Fruit fly (Drosophila melanogaster) whole organism, embryonic: Measurements from ENCODE around the gene CG6689.

ENCODE experiments used
- Adf1 ChIP-seq: fragments of 200-800 bp; sonication (Bioruptor generic); IDR thresholded peaks from 2 replicates; pipeline ENCODE4 v1.3.6; 2022; ENCODE audit warnings: missing biosample characterization, missing genetic modification characterization
- Atf3 ChIP-seq: fragments of 200-800 bp; sonication (Bioruptor generic); optimal IDR thresholded peaks from 3 replicates; lab custom pipeline; 2016; ENCODE audit warnings: missing biosample characterization, missing genetic modification characterization
- CG10274 ChIP-seq: fragments of 200-800 bp; sonication (Bioruptor generic); optimal IDR thresholded peaks from 3 replicates; lab custom pipeline; 2017; ENCODE audit warnings: missing biosample characterization, mild to moderate bottlenecking, missing genetic modification characterization
- CG10321 ChIP-seq: fragments of 200-800 bp; sonication (Bioruptor generic); IDR thresholded peaks from 2 replicates; pipeline ENCODE4 v1.3.6; 2022; ENCODE audit warnings: missing biosample characterization, missing genetic modification characterization
- CG11093 ChIP-seq: fragments of 200-800 bp; sonication (Bioruptor generic); IDR thresholded peaks from 3 replicates; pipeline ENCODE4 v1.3.6; 2022; ENCODE audit warnings: missing biosample characterization, missing genetic modification characterization
- CG13287 ChIP-seq: fragments of 200-800 bp; sonication (Bioruptor generic); IDR thresholded peaks from 2 replicates; pipeline ENCODE4 v1.3.6; 2022; ENCODE audit warnings: missing biosample characterization, missing genetic modification characterization; ENCODE audit not compliant: partially characterized antibody
- CG15011 ChIP-seq: fragments of 200-800 bp; sonication (Bioruptor generic); optimal IDR thresholded peaks from 3 replicates; lab custom pipeline; 2018; ENCODE audit warnings: missing biosample characterization, mild to moderate bottlenecking, missing genetic modification characterization
- CG17829 ChIP-seq: fragments of 200-800 bp; optimal IDR thresholded peaks from 2 replicates; lab custom pipeline; 2019; ENCODE audit warnings: missing biosample characterization, mild to moderate bottlenecking, missing genetic modification characterization, moderate library complexity
- CG2199 ChIP-seq: fragments of 200-800 bp; sonication (Bioruptor generic); IDR thresholded peaks from 3 replicates; pipeline ENCODE4 v1.3.6; 2022; ENCODE audit warnings: missing biosample characterization, missing genetic modification characterization
- CG2678 ChIP-seq: fragments of 200-800 bp; sonication (Bioruptor generic); optimal IDR thresholded peaks from 3 replicates; lab custom pipeline; 2019; ENCODE audit warnings: missing biosample characterization, mild to moderate bottlenecking, missing genetic modification characterization, moderate library complexity
- CG30020 ChIP-seq: fragments of 200-800 bp; optimal IDR thresholded peaks from 2 replicates; lab custom pipeline; 2019; ENCODE audit warnings: missing biosample characterization, mild to moderate bottlenecking, missing genetic modification characterization, moderate library complexity
- CG34422 ChIP-seq: fragments of 200-800 bp; sonication (Bioruptor generic); IDR thresholded peaks from 3 replicates; pipeline ENCODE4 v1.3.6; 2022; ENCODE audit warnings: missing biosample characterization, missing genetic modification characterization
- CG3995 ChIP-seq: fragments of 200-800 bp; sonication (Bioruptor generic); optimal IDR thresholded peaks from 3 replicates; lab custom pipeline; 2016; ENCODE audit warnings: missing biosample characterization, missing genetic modification characterization
- CG4282 ChIP-seq: fragments of 200-800 bp; sonication (Bioruptor generic); optimal IDR thresholded peaks from 2 replicates; lab custom pipeline; 2016; ENCODE audit warnings: missing biosample characterization, missing genetic modification characterization
- CG5953 ChIP-seq: fragments of 200-800 bp; sonication (Bioruptor generic); IDR thresholded peaks from 2 replicates; pipeline ENCODE4 v1.3.6; 2022; ENCODE audit warnings: missing biosample characterization, missing genetic modification characterization
- CG6765 ChIP-seq: fragments of 200-800 bp; sonication (Bioruptor generic); optimal IDR thresholded peaks from 3 replicates; lab custom pipeline; 2017; ENCODE audit warnings: missing biosample characterization, mild to moderate bottlenecking, missing genetic modification characterization
- CG7745 ChIP-seq: fragments of 200-800 bp; sonication (Bioruptor generic); optimal IDR thresholded peaks from 2 replicates; lab custom pipeline; 2018; ENCODE audit warnings: missing biosample characterization, mild to moderate bottlenecking, missing genetic modification characterization, moderate library complexity
- CG7963 ChIP-seq: fragments of 200-800 bp; sonication (Bioruptor generic); IDR thresholded peaks from 3 replicates; pipeline ENCODE4 v1.3.6; 2022; ENCODE audit warnings: missing biosample characterization, missing genetic modification characterization; ENCODE audit not compliant: partially characterized antibody
- CG8089 ChIP-seq: fragments of 200-800 bp; sonication (Bioruptor generic); optimal IDR thresholded peaks from 3 replicates; lab custom pipeline; 2016; ENCODE audit warnings: missing biosample characterization, missing genetic modification characterization
- CG8359 ChIP-seq: fragments of 200-800 bp; sonication (Bioruptor generic); optimal IDR thresholded peaks from 2 replicates; lab custom pipeline; 2017; ENCODE audit warnings: missing biosample characterization, mild to moderate bottlenecking, missing genetic modification characterization, borderline replicate concordance
- Dfd ChIP-seq, 2 experiments: fragments of >200 bp; optimal IDR thresholded peaks; 2 replicates each; lab custom pipeline; 2017; ENCODE audit warnings: missing biosample characterization in 2 of 2, missing genetic modification characterization in 2 of 2
- Dip2 ChIP-seq: fragments of 200-800 bp; sonication (Bioruptor generic); IDR thresholded peaks from 2 replicates; pipeline ENCODE4 v1.3.6; 2022; ENCODE audit warnings: missing biosample characterization, missing genetic modification characterization
- Doc3 ChIP-seq: fragments of 200-800 bp; sonication (Bioruptor generic); IDR thresholded peaks from 3 replicates; pipeline ENCODE4 v1.3.6; 2022; ENCODE audit warnings: missing biosample characterization, missing genetic modification characterization; ENCODE audit not compliant: partially characterized antibody
- Hr78 ChIP-seq, 2 experiments: fragments of 200-800 bp in 1 of 2; fragments of >200 bp in 1 of 2; sonication (Bioruptor generic) in 1 of 2; optimal IDR thresholded peaks; 2 replicates each; lab custom pipeline; 2017 to 2019; ENCODE audit warnings: missing biosample characterization in 2 of 2, missing genetic modification characterization in 2 of 2, mild to moderate bottlenecking in 1 of 2, moderate library complexity in 1 of 2
- Opbp ChIP-seq: fragments of 200-800 bp; sonication (Bioruptor generic); IDR thresholded peaks from 3 replicates; pipeline ENCODE4 v1.3.6; 2022; ENCODE audit warnings: missing biosample characterization, missing genetic modification characterization; ENCODE audit not compliant: partially characterized antibody
- Sox100B ChIP-seq: fragments of 200-800 bp; sonication (Bioruptor generic); optimal IDR thresholded peaks from 3 replicates; lab custom pipeline; 2018; ENCODE audit warnings: missing biosample characterization, mild to moderate bottlenecking, missing genetic modification characterization
- ara ChIP-seq: fragments of 200-800 bp; sonication (Bioruptor generic); IDR thresholded peaks from 2 replicates; pipeline ENCODE4 v1.3.6; 2022; ENCODE audit warnings: missing biosample characterization, missing genetic modification characterization
- chif ChIP-seq, 2 experiments: fragments of 200-800 bp; sonication (Bioruptor generic); optimal IDR thresholded peaks; 3 replicates each; lab custom pipeline; 2016; ENCODE audit warnings: missing biosample characterization in 2 of 2, missing genetic modification characterization in 2 of 2
- crol ChIP-seq: fragments of 200-800 bp; sonication (Bioruptor generic); IDR thresholded peaks from 2 replicates; pipeline ENCODE4 v1.3.6; 2022; ENCODE audit warnings: missing biosample characterization, missing genetic modification characterization
- dan ChIP-seq: fragments of 200-800 bp; sonication (Bioruptor generic); IDR thresholded peaks from 2 replicates; pipeline ENCODE4 v1.3.6; 2022; ENCODE audit warnings: missing biosample characterization, missing genetic modification characterization
- dmrt99B ChIP-seq: fragments of 200-800 bp; sonication (Bioruptor generic); optimal IDR thresholded peaks from 2 replicates; lab custom pipeline; 2018; ENCODE audit warnings: missing biosample characterization, mild to moderate bottlenecking, missing genetic modification characterization, moderate library complexity
- dpn ChIP-seq, 2 experiments: fragments of 200-800 bp; sonication (Bioruptor generic); optimal IDR thresholded peaks; 3 replicates each; lab custom pipeline; 2016; ENCODE audit warnings: missing biosample characterization in 2 of 2, missing genetic modification characterization in 2 of 2
- exex ChIP-seq: fragments of 200-800 bp; sonication (Bioruptor generic); optimal IDR thresholded peaks from 4 replicates; lab custom pipeline; 2018; ENCODE audit warnings: missing biosample characterization, mild to moderate bottlenecking, missing genetic modification characterization, moderate library complexity
- eyg ChIP-seq: fragments of 200-800 bp; sonication (Bioruptor generic); optimal IDR thresholded peaks from 3 replicates; lab custom pipeline; 2016; ENCODE audit warnings: missing biosample characterization, missing genetic modification characterization
- fd96Cb ChIP-seq: fragments of 200-800 bp; sonication (Bioruptor generic); optimal IDR thresholded peaks from 2 replicates; lab custom pipeline; 2018; ENCODE audit warnings: missing biosample characterization, mild to moderate bottlenecking, missing genetic modification characterization, moderate library complexity
- grn ChIP-seq: fragments of 200-800 bp; sonication (Bioruptor generic); optimal IDR thresholded peaks from 3 replicates; lab custom pipeline; 2017; ENCODE audit warnings: missing biosample characterization, missing genetic modification characterization
- hb ChIP-seq: fragments of 200-800 bp; sonication (Bioruptor generic); IDR thresholded peaks from 3 replicates; pipeline ENCODE4 v1.3.6; 2022; ENCODE audit warnings: missing biosample characterization, missing genetic modification characterization; ENCODE audit not compliant: partially characterized antibody
- knrl ChIP-seq: fragments of 200-800 bp; sonication (Bioruptor generic); IDR thresholded peaks from 3 replicates; pipeline ENCODE4 v1.3.6; 2022; ENCODE audit warnings: missing biosample characterization, missing genetic modification characterization; ENCODE audit not compliant: partially characterized antibody
- lilli ChIP-seq: fragments of 200-800 bp; sonication (Bioruptor generic); optimal IDR thresholded peaks from 3 replicates; lab custom pipeline; 2016; ENCODE audit warnings: missing biosample characterization, missing genetic modification characterization
- nmo ChIP-seq: fragments of 200-800 bp; sonication (Bioruptor generic); optimal IDR thresholded peaks from 2 replicates; lab custom pipeline; 2018; ENCODE audit warnings: missing biosample characterization, mild to moderate bottlenecking, missing genetic modification characterization, moderate library complexity
- pita ChIP-seq: fragments of 200-800 bp; sonication (Bioruptor generic); optimal IDR thresholded peaks from 2 replicates; lab custom pipeline; 2017; ENCODE audit warnings: missing biosample characterization, mild to moderate bottlenecking, missing genetic modification characterization
- pnt ChIP-seq: fragments of 200-800 bp; sonication (Bioruptor generic); optimal IDR thresholded peaks from 3 replicates; lab custom pipeline; 2016; ENCODE audit warnings: missing biosample characterization, missing genetic modification characterization
- row ChIP-seq: fragments of 200-800 bp; sonication (Bioruptor generic); IDR thresholded peaks from 3 replicates; pipeline ENCODE4 v1.3.6; 2022; ENCODE audit warnings: missing biosample characterization, missing genetic modification characterization
- scrt ChIP-seq: fragments of 200-800 bp; sonication (Bioruptor generic); optimal IDR thresholded peaks from 2 replicates; lab custom pipeline; 2018; ENCODE audit warnings: missing biosample characterization, mild to moderate bottlenecking, missing genetic modification characterization, moderate library complexity
- slbo ChIP-seq: fragments of 200-800 bp; sonication (Bioruptor generic); IDR thresholded peaks from 2 replicates; pipeline ENCODE4 v1.3.6; 2022; ENCODE audit warnings: missing biosample characterization, missing genetic modification characterization
- slou ChIP-seq: fragments of 200-800 bp; sonication (Bioruptor generic); optimal IDR thresholded peaks from 3 replicates; lab custom pipeline; 2016; ENCODE audit warnings: missing biosample characterization, missing genetic modification characterization
- wdn ChIP-seq: fragments of 200-800 bp; sonication (Bioruptor generic); IDR thresholded peaks from 2 replicates; pipeline ENCODE4 v1.3.6; 2022; ENCODE audit warnings: missing biosample characterization, missing genetic modification characterization
- zfh2 ChIP-seq: fragments of 200-800 bp; sonication (Bioruptor generic); optimal IDR thresholded peaks from 2 replicates; lab custom pipeline; 2016; ENCODE audit warnings: missing biosample characterization, missing genetic modification characterization

The CG6689 gene

DNA sequence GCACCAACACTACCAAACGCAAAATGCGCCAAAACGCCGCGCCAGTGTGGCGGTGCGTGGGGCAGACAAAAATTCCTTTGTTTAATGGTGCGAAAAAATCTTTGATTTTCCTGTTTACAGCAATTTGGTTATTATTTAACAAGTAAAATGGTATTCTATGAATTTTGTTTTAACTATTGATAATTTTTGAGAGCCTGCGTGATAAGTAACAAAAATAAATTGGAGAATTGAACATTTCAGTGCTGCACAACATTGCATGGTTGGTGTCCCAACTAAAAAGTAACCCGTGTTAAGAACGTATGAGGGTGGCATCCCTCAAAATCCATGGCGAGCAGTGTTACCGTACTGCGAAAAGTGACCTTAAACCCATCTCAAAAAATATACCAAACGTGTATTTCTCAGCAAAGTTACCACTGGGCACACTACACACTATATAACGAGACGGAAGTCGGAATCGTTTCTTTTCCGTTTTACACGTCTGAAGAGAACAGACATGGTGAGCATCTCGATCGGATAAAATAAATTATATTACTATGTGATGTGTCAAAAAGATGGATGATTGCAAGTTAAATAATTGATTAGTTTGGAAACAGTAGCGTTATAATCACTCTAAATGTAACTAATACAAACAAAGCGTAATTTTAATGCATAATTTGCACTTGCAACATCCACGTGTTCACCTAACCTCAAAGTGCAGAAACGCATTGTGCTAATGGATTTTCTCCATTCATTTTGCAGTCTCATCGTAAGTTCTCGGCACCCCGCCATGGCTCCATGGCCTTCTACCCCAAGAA is 1.8 kb upstream of the CG6689 start, which contains the start of the genes CG6693 and RpL3 (continued):
- TF ChIP-seq CG7745 (tag; lab: Kevin White, UChicago): peak; percentile 39
- TF ChIP-seq nmo (GFP tag; lab: Kevin White, UChicago): peak; percentile 70
- peak; percentile 31 for TF ChIP-seq pnt (GFP tag; lab: Kevin White, UChicago)
- peak; percentile 93 for TF ChIP-seq CG6765 (GFP tag; lab: Kevin White, UChicago)
- TF ChIP-seq dpn (GFP tag; optimal IDR thresholded peaks at IDR 0.05; lab: Kevin White, UChicago): peak; percentile 32 to 63
- TF ChIP-seq exex (tag; lab: Kevin White, UChicago): peak; percentile 75
- peak; percentile 56 for TF ChIP-seq slou (GFP tag; lab: Kevin White, UChicago)
- peak; percentile 51 for TF ChIP-seq fd96Cb
- peak; percentile 28; the same call in 1 of the 2 replicates for TF ChIP-seq ara
- TF ChIP-seq dan (GFP tag; lab: Robert Waterston, UW): no peak
- peak; percentile 71 for TF ChIP-seq CG17829 (tag; lab: Kevin White, UChicago)
- TF ChIP-seq grn (GFP tag; lab: Kevin White, UChicago): peak; percentile 65
- TF ChIP-seq Opbp (GFP tag; lab: Robert Waterston, UW): 0 out of 3 replicates have a peak, but pooled peaks have one; percentile 33
- TF ChIP-seq Doc3 (GFP tag; lab: Robert Waterston, UW): no peak
- TF ChIP-seq crol (GFP tag; lab: Robert Waterston, UW): no peak; the same call in 1 of the 2 replicates
- TF ChIP-seq CG3995 (GFP tag; lab: Kevin White, UChicago): peak; percentile 58
- peak; percentile 77 for TF ChIP-seq CG15011 (GFP tag; lab: Kevin White, UChicago)
- peak; percentile 25 for TF ChIP-seq eyg
- TF ChIP-seq pita: peak; percentile 87
- no peak for TF ChIP-seq zfh2 (GFP tag; lab: Kevin White, UChicago)
- peak; percentile 46 for TF ChIP-seq CG8359
- peak; percentile 26 for TF ChIP-seq chif (GFP tag; optimal IDR thresholded peaks at IDR 0.05; lab: Kevin White, UChicago)
- TF ChIP-seq CG13287 (GFP tag; lab: Robert Waterston, UW): peak; percentile 55; the same call in 1 of the 2 replicates
- no peak for TF ChIP-seq CG2199
- TF ChIP-seq CG7963 (GFP tag; lab: Robert Waterston, UW): no peak
- TF ChIP-seq CG2678 (tag; lab: Kevin White, UChicago): peak; percentile 82
- TF ChIP-seq lilli (GFP tag; lab: Kevin White, UChicago): peak; percentile 90
- no peak for TF ChIP-seq hb
- TF ChIP-seq wdn (GFP tag; lab: Robert Waterston, UW): peak; percentile 52; the same call in 1 of the 2 replicates
- TF ChIP-seq row: peak; percentile 36
- peak; percentile 49; the same call in 1 of the 3 replicates for TF ChIP-seq knrl (GFP tag; lab: Robert Waterston, UW)
- no peak for TF ChIP-seq CG11093 (GFP tag; lab: Robert Waterston, UW)
- peak; percentile 0 for TF ChIP-seq CG10274 (GFP tag; lab: Kevin White, UChicago)
- TF ChIP-seq CG4282 (GFP tag; lab: Kevin White, UChicago): peak; percentile 5
- TF ChIP-seq Atf3: peak; percentile 32
- TF ChIP-seq scrt (GFP tag; lab: Kevin White, UChicago): peak; percentile 84
- peak; percentile 65 for TF ChIP-seq CG8089 (GFP tag; lab: Kevin White, UChicago)
- TF ChIP-seq slbo (GFP tag; lab: Robert Waterston, UW): peak; percentile 59
- TF ChIP-seq dmrt99B (tag; lab: Kevin White, UChicago): peak; percentile 68
- TF ChIP-seq CG5953 (GFP tag; lab: Robert Waterston, UW): peak; percentile 76
- TF ChIP-seq CG30020 (tag; lab: Kevin White, UChicago): peak; percentile 27
- no peak for TF ChIP-seq Dfd (GFP tag; optimal IDR thresholded peaks at IDR 0.05; lab: Kevin White, UChicago)
- peak in 1 of 2 experiments; percentile 20 for TF ChIP-seq Hr78 (GFP tag; optimal IDR thresholded peaks at IDR 0.05; lab: Kevin White, UChicago)
- peak; percentile 53; the same call in 1 of the 2 replicates for TF ChIP-seq Adf1 (GFP tag; lab: Robert Waterston, UW)
- TF ChIP-seq Dip2 (GFP tag; lab: Robert Waterston, UW): no peak
- TF ChIP-seq Sox100B (GFP tag; lab: Kevin White, UChicago): peak; percentile 68
- TF ChIP-seq CG34422 (GFP tag; lab: Robert Waterston, UW): peak; percentile 91
- peak; percentile 54; the same call in 1 of the 2 replicates for TF ChIP-seq CG10321 (GFP tag; lab: Robert Waterston, UW)
